Fruit fly (Drosophila melanogaster): ENCODE measurements around the gene CG14212.

CG14212 gene

DNA sequence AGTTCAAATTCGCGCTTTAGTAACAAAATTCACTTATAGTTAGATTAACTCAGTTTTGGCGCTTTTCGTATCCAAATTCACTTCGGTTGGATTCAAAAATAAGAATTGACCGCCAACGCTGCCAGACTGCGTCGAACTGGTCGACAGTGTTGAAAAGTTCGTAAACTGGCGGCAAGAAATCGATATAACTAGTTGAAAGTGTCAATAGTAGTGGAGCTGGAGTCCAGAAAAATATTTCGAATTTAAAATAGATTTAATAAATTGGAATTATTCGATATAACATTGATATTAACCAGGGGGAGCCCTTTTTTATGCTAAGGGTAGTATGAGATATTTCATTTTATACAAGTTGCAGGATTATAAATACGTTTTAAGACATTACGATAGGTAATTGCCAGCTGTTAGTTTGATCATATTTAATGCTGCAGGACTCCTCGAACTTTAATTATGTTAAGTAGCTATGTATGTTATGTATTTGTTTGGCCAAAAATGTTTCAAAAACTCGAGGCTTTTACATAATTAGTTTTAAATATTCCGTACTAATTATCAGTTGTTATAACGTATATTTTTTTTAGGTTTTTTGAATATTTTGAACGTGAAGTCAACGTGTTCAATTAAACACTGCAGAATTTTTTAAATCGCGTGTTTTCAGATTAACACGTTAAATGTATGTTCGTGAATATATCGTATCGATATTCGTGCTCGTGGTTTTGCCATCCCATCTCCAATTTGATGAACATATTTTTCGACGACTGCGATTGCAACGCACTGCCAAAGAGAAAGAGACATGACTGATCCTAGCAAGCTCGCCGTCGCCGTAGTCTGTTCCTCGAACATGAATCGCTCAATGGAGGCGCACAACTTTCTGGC is 38.6 kb downstream of the CG14212 start, which contains the start of the genes CG14223 and Ssu72 (continued):
- no peak for TF ChIP-seq Hr38 (GFP tag; optimal IDR thresholded peaks at IDR 0.05)
- TF ChIP-seq CG4318 (GFP tag; optimal IDR thresholded peaks at IDR 0.05) = no peak
- TF ChIP-seq Hr4 (GFP tag; optimal IDR thresholded peaks at IDR 0.05) = peak; percentile 4
- no peak for TF ChIP-seq Blimp-1 (GFP tag; optimal IDR thresholded peaks at IDR 0.05)
- peak; percentile 32 for TF ChIP-seq Eip78C (GFP tag)
- no peak for TF ChIP-seq CG6854 (GFP tag; optimal IDR thresholded peaks at IDR 0.05)
- TF ChIP-seq Gug (GFP tag; IDR thresholded peaks at IDR 0.05) = no peak
- TF ChIP-seq CG31627 (GFP tag; optimal IDR thresholded peaks at IDR 0.05) = no peak

DNA sequence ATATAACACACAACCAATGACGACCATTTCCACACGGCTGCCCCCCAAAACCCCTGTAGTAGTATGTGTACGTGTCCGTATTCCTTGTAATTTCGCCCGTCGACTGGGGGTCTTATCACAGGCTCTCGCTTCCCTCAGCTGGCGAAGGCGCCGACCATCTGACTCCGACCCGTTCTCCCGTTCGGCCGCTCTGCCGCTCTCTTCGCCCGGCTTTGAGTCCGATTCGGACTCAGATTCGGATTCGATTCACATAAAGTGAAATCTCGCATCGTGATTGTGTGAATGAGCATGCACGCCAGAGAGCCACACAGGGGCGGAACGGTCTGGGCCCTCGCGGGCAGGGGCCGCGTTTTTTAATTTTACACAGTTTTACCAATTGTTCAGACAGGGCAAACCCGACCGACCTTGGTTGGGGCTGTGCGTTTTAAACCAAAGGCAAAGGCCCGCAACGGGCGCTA is 40.2 kb downstream of the CG14212 start:
- no peak for TF ChIP-seq CG8319 (GFP tag; optimal IDR thresholded peaks at IDR 0.05)
- peak; percentile 32; the same call in 1 of the 2 replicates for TF ChIP-seq Gug (GFP tag; IDR thresholded peaks at IDR 0.05)
- TF ChIP-seq acj6 (GFP tag; optimal IDR thresholded peaks at IDR 0.05) = peak; percentile 20
- no peak for TF ChIP-seq Sox15 (GFP tag; optimal IDR thresholded peaks at IDR 0.05)
- no peak for TF ChIP-seq fkh (GFP tag; optimal IDR thresholded peaks at IDR 0.05)
- TF ChIP-seq CG3919 (GFP tag; optimal IDR thresholded peaks at IDR 0.05) = peak; percentile 46
- TF ChIP-seq CG11762 (GFP tag; optimal IDR thresholded peaks at IDR 0.05; ENCODE audit: insufficient read depth) = no peak
- no peak for TF ChIP-seq CG7368 (GFP tag; optimal IDR thresholded peaks at IDR 0.05)
- TF ChIP-seq achi (GFP tag; optimal IDR thresholded peaks at IDR 0.05) = peak; percentile 10
- TF ChIP-seq Eip93F (GFP tag; optimal IDR thresholded peaks at IDR 0.05) = no peak
- peak; percentile 30 for TF ChIP-seq CG6792 (GFP tag; optimal IDR thresholded peaks at IDR 0.05)
- peak; percentile 71 for TF ChIP-seq Eip78C (GFP tag)
- TF ChIP-seq lz (GFP tag; optimal IDR thresholded peaks at IDR 0.05) = peak; percentile 57
- peak; percentile 11 for TF ChIP-seq Ets21C (GFP tag; optimal IDR thresholded peaks at IDR 0.05)
- peak; percentile 55 for TF ChIP-seq CG1621 (tag; optimal IDR thresholded peaks at IDR 0.05)
- 0 out of 3 replicates have a peak, but pooled peaks have one; percentile 27 for TF ChIP-seq CG8119 (GFP tag; IDR thresholded peaks at IDR 0.05)
- peak; percentile 22 for TF ChIP-seq CG10669 (GFP tag; optimal IDR thresholded peaks at IDR 0.05)
- TF ChIP-seq CG10631 (GFP tag; optimal IDR thresholded peaks at IDR 0.05) = no peak
- peak; percentile 80 for TF ChIP-seq eg (GFP tag; IDR thresholded peaks at IDR 0.05)
- TF ChIP-seq Hr39 (GFP tag; optimal IDR thresholded peaks at IDR 0.05) = peak; percentile 50
- TF ChIP-seq CG16779 (tag; optimal IDR thresholded peaks at IDR 0.05) = peak; percentile 45
- TF ChIP-seq CG3032 (tag; optimal IDR thresholded peaks at IDR 0.05) = peak; percentile 41
- no peak for TF ChIP-seq salr (GFP tag; optimal IDR thresholded peaks at IDR 0.05)
- no peak for TF ChIP-seq net (GFP tag; optimal IDR thresholded peaks at IDR 0.05)
- peak; percentile 48 for TF ChIP-seq CG32006 (GFP tag; optimal IDR thresholded peaks at IDR 0.05)
- TF ChIP-seq Met (GFP tag; optimal IDR thresholded peaks at IDR 0.05) = peak; percentile 27
- TF ChIP-seq svp (GFP tag) = peak; percentile 93
- TF ChIP-seq pdm3 (GFP tag; optimal IDR thresholded peaks at IDR 0.05) = peak; percentile 36
- TF ChIP-seq CG4318 (GFP tag; optimal IDR thresholded peaks at IDR 0.05) = no peak
- TF ChIP-seq CG6163 (GFP tag; IDR thresholded peaks at IDR 0.05) = peak; percentile 58; the same call in 2 of the 3 replicates
- peak; percentile 92 for TF ChIP-seq CG11902 (GFP tag; optimal IDR thresholded peaks at IDR 0.05)
- TF ChIP-seq CG34406 (GFP tag; optimal IDR thresholded peaks at IDR 0.05) = no peak
- TF ChIP-seq spab (GFP tag; optimal IDR thresholded peaks at IDR 0.05) = no peak
- TF ChIP-seq dac (GFP tag; optimal IDR thresholded peaks at IDR 0.05) = no peak
- peak; percentile 33 for TF ChIP-seq esn (GFP tag; optimal IDR thresholded peaks at IDR 0.05)
- TF ChIP-seq CG8632 (GFP tag; optimal IDR thresholded peaks at IDR 0.05) = no peak
- TF ChIP-seq CG6276 (GFP tag; optimal IDR thresholded peaks at IDR 0.05) = no peak
- TF ChIP-seq vri (GFP tag; optimal IDR thresholded peaks at IDR 0.05) = peak; percentile 7
- peak; percentile 7 for TF ChIP-seq Smox (GFP tag; optimal IDR thresholded peaks at IDR 0.05)
- peak; percentile 23 for TF ChIP-seq Hr4 (GFP tag; optimal IDR thresholded peaks at IDR 0.05)
- TF ChIP-seq fd85E (GFP tag; optimal IDR thresholded peaks at IDR 0.05) = no peak
- no peak for TF ChIP-seq fd59A (GFP tag; optimal IDR thresholded peaks at IDR 0.05)
- no peak for TF ChIP-seq CG6808 (GFP tag; optimal IDR thresholded peaks at IDR 0.05)
- TF ChIP-seq CG9139 (GFP tag; optimal IDR thresholded peaks at IDR 0.05) = no peak
